Worm (Caenorhabditis elegans) whole organism, L4/young adult: ENCODE measurements around the gene F15E6.4.

Experiments used
- W03F9.2 ChIP-seq: fragments of 150-350 bp; optimal IDR thresholded peaks from 2 replicates; lab custom pipeline; 2014; ENCODE audit warnings: missing biosample characterization, missing genetic modification characterization
- dao-5 ChIP-seq: sonication (generic microtip); optimal IDR thresholded peaks from 2 replicates; lab custom pipeline; 2016; ENCODE audit warnings: missing genotype, missing genetic modification characterization, moderate library complexity, missing compliant biosample characterization
- him-1 ChIP-seq: sonication (generic microtip); optimal IDR thresholded peaks from 2 replicates; lab custom pipeline; 2016; ENCODE audit warnings: missing genotype, missing genetic modification reagents, missing genetic modification characterization, missing compliant biosample characterization

The F15E6.4 gene

DNA sequence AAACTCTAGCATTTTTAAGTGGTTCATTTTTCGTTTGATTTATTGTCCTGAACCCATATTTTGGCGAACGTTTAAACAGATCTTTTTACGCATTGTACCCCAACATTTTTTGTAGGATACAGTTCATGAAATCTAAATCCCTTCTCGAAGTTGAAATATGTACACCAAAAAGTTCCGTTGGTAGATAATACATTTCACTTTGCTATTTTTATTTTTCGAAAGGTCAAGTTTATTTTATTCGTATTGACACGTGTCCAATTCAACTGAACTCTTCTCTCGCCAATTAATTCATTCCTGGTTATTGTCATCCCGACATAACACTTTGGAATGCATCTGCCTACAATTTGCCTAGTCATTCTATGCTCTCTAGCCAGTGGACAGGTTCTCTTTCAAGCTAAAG is 20.3 kb upstream of the F15E6.4 start, which contains the start of gene F36A4.2:
Gene F36A4.2 (plus strand): TSS at position 301 of the 400 bp plus-strand sequence.
- TF ChIP-seq him-1 (tag; lab: Kevin White, UChicago) (no peak), W03F9.2 (tag; lab: Kevin White, UChicago) (no peak), dao-5 (no peak)

DNA sequence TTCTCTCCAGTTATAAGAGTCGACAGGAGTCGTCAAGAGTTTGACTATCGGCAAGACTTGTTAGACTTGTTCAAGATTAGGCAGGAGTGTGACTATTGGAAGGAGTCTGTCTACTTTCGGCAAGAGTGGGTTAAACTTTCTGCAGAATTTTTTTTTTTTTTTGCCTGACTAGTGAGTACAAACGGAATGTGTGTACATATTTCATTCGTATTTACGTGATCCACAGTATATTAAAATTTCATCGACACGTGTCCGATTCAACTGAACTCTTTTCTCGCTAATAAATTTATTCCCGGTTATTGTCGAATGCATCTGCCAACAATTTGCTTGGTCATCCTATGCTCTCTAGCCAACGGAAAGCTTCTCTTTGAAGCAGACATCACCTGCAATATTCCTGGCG is 19.1 kb upstream of the F15E6.4 start, which contains the start of gene F36A4.1:
Gene F36A4.1 (plus strand): TSS at position 301 of the 400 bp plus-strand sequence.
- no peak for TF ChIP-seq W03F9.2 (tag; lab: Kevin White, UChicago)
- no peak for TF ChIP-seq dao-5
- no peak for TF ChIP-seq him-1 (tag; lab: Kevin White, UChicago)

- no peak for TF ChIP-seq him-1 (tag; lab: Kevin White, UChicago)
- no peak for TF ChIP-seq W03F9.2 (tag; lab: Kevin White, UChicago)
- no peak for TF ChIP-seq dao-5
Observed at ce11 chrIV:4277694-4278093, 13.6 kb upstream of the F15E6.4 start, which contains the start of gene nhr-78. Gene nhr-78 (minus strand): TSS chrIV:4277875.

DNA sequence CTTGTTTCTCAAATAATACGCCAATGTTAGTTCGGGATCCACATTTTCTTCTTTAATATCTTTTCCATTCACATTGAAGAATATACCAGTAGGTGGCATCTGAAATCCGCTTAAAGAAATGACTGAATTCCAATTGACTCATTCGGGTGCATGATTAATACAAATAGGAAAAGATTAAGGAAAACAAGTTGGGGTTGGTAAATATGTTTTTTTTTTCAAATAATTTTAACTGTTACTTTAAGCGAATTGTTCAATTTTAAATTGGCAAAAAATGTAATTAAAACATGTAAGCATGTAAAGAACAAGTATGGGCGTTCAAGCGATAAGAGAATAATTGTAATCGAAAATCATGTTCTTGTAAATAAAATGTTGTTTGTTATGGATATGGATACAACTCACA is 7.3 kb upstream of the F15E6.4 start, which contains the start of gene F15E6.6:
Gene F15E6.6 (minus strand): TSS at position 101 of the 400 bp plus-strand sequence.
- TF ChIP-seq him-1 (tag; lab: Kevin White, UChicago) (no peak), dao-5 (no peak), W03F9.2 (tag; lab: Kevin White, UChicago) (no peak)

DNA sequence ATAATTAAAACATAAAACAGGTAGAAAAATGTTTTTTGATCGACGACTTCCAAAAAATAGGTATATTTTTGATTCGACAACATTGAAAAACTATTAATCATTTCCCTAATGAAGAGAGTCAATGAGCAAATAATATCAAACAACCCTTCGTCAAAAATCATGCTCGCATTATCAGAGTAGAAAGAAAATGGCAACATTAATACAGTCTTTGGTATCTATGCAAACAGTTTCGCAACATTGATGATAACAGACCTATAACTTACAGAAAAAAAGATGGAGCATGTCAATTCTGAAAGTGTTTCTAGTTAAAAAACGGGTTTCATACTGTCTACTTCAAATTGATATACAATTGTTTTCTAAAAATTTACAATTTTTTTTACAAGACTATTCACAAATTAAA is 6.3 kb upstream of the F15E6.4 start:
- TF ChIP-seq him-1 (tag; lab: Kevin White, UChicago) (no peak), W03F9.2 (tag; lab: Kevin White, UChicago) (no peak), dao-5 (no peak)

DNA sequence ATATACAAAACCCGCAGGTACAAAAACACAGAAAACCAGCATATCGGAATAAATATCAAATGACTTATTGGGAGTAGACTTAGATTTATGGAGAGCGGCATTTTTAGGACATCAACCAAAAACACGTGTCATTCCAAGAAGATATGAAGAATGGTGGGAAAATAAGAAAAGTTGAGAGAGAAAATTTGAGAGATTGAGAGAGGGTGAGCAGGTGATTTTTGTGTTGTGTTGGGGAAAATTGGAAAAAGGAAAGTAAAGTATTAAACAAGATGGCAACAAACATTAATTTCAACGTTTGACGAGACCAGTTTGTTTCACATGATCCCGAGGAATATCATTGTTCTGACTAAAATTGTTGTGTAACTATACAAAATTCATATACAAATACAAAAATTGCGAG is 2.9 kb upstream of the F15E6.4 start, which contains the start of gene srv-4:
Gene srv-4 (minus strand): TSS at position 101 of the 400 bp plus-strand sequence.
- TF ChIP-seq him-1 (tag; lab: Kevin White, UChicago) (no peak), W03F9.2 (tag; lab: Kevin White, UChicago) (no peak), dao-5 (no peak)

ce11 chrIV:4289267-4289666 is 2.0 kb upstream of the F15E6.4 start, which contains the start of gene F15E6.5:
Gene F15E6.5 (plus strand): TSS chrIV:4289567.
- TF ChIP-seq dao-5 = no peak
- TF ChIP-seq him-1 (tag; lab: Kevin White, UChicago) = no peak
- no peak for TF ChIP-seq W03F9.2 (tag; lab: Kevin White, UChicago)

DNA sequence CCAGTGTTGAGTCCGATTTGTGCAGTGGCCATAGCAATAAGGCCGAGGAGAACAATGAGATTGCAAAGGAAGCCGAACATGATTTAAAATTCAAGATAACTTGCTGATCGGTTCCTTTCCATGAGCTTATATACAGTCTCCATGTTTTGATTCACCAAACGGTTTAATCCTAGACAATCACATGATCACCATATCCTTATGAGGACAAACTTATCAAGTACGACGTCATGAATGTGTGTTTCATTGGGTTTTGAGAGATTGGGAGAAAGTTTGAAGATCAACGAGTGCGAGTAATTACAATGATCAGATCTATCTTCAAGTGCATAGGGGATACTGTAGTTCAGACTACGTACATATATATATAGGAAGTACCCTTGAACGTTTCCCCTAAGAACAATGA is 802 bp upstream of the F15E6.4 start, which contains the start of gene dct-7:
Gene dct-7 (minus strand): TSS at position 101 of the 400 bp plus-strand sequence.
- no peak for TF ChIP-seq W03F9.2 (tag; lab: Kevin White, UChicago)
- no peak for TF ChIP-seq him-1 (tag; lab: Kevin White, UChicago)
- no peak for TF ChIP-seq dao-5

- TF ChIP-seq W03F9.2 (tag; lab: Kevin White, UChicago) = no peak
- no peak for TF ChIP-seq him-1 (tag; lab: Kevin White, UChicago)
- TF ChIP-seq dao-5 = no peak
Observed at ce11 chrIV:4292569-4292968, 1.3 kb downstream of the F15E6.4 start, which contains the start of gene F15E6.10. Gene F15E6.10 (plus strand): TSS chrIV:4292869.

DNA sequence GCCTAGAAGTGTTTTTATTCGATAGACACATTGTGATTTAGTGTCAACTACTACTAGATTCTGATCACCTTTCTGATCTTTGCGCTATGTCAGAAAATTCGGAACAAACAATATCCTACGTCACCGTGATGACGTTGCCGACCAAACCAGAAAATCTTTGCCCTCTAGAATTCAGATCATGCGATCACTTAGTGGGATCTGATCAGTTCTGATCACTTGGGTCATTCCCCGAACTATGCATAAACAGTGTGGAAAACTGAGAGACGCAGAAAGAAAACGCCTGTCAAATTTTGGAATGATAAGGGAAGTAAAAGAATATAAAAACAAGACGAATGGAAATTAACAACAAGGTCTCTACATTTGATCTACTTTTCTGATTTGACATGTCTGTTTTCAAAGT is 3.3 kb downstream of the F15E6.4 start, which contains the start of gene F15E6.3:
Gene F15E6.3 (plus strand): TSS at position 344 of the 400 bp plus-strand sequence.
- no peak for TF ChIP-seq W03F9.2 (tag; lab: Kevin White, UChicago)
- TF ChIP-seq him-1 (tag; lab: Kevin White, UChicago) = no peak
- TF ChIP-seq dao-5 = no peak

ce11 chrIV:4298983-4299382 is 7.7 kb downstream of the F15E6.4 start, which contains the start of gene F15E6.9:
Gene F15E6.9 (minus strand): TSS chrIV:4299083.
- no peak for TF ChIP-seq W03F9.2 (tag; lab: Kevin White, UChicago)
- TF ChIP-seq him-1 (tag; lab: Kevin White, UChicago) = no peak
- TF ChIP-seq dao-5 = no peak

DNA sequence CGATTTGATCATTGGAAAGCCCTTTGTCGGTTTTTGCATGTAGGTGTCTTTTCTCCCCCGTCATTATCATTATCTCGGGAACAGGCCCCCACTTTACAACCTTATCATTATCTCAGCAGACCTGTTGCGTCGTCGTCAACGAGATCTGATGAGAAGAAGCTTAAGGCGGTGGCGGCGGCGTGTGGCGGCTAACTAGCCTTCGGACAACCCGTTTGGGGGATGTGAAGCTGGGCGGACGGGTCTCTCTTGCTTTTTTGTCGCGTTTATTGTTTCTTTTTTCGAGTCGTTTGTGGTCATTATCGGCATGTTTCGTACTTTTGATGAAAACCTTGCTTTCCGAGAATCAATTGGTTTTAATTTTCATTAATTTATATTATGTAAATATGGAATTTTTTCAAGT is 8.7 kb downstream of the F15E6.4 start:
- TF ChIP-seq W03F9.2 (tag; lab: Kevin White, UChicago) = no peak
- TF ChIP-seq dao-5 = no peak
- no peak for TF ChIP-seq him-1 (tag; lab: Kevin White, UChicago)

- TF ChIP-seq W03F9.2 (tag; lab: Kevin White, UChicago) (no peak), him-1 (tag; lab: Kevin White, UChicago) (no peak), dao-5 (no peak)
Observed at ce11 chrIV:4301202-4301601, 9.9 kb downstream of the F15E6.4 start, which contains the start of gene lgc-22. Gene lgc-22 (plus strand): TSS chrIV:4301306.

DNA sequence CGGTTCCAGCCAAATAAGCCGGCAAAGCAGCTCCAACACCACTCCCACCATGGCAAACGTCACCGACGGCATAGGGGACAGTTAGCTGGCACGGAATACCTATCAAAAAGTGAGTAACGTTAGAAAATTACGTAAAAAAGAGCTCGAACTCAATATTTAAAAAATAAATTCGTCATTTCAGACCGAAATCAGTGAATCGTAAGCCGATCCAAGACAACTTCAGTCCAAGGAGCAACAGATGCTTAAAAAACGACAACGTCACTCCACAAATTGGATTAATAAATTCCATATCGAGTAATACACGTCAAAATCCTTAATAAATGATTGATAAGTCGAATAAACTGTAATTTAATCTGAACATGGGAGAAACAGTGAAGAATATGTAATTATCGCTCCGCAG is 15.0 kb downstream of the F15E6.4 start:
- TF ChIP-seq him-1 (tag; lab: Kevin White, UChicago) (no peak), dao-5 (no peak), W03F9.2 (tag; lab: Kevin White, UChicago) (no peak)
